Fruit fly (Drosophila melanogaster) whole organism, prepupa: ENCODE results near the gene CG17249.

Source experiments
- Blimp-1 ChIP-seq: fragments of 200-800 bp; sonication (Bioruptor generic); optimal IDR thresholded peaks from 3 replicates; lab custom pipeline; 2017; ENCODE audit warnings: missing biosample characterization, missing genetic modification characterization, mild to moderate bottlenecking, moderate library complexity, missing genetic modification reagents
- CG10631 ChIP-seq: fragments of 200-800 bp; sonication (Bioruptor generic); optimal IDR thresholded peaks from 2 replicates; lab custom pipeline; 2016; ENCODE audit warnings: missing biosample characterization, missing genetic modification characterization
- CG11294 ChIP-seq: fragments of 200-800 bp; sonication (Bioruptor generic); IDR thresholded peaks from 2 replicates; pipeline ENCODE4 v1.3.6; 2022; ENCODE audit warnings: missing biosample characterization, missing genetic modification characterization
- CG11762 ChIP-seq: fragments of 200-800 bp; sonication (Bioruptor generic); optimal IDR thresholded peaks from 3 replicates; lab custom pipeline; 2016; ENCODE audit warnings: missing biosample characterization, missing genetic modification characterization; ENCODE audit not compliant: insufficient read depth
- CG15336 ChIP-seq: fragments of 200-800 bp; sonication (Bioruptor generic); IDR thresholded peaks from 2 replicates; pipeline ENCODE4 v1.3.6; 2022; ENCODE audit warnings: missing biosample characterization, missing genetic modification characterization
- CG1621 ChIP-seq: fragments of 200-800 bp; sonication (Bioruptor generic); optimal IDR thresholded peaks from 3 replicates; lab custom pipeline; 2018; ENCODE audit warnings: missing biosample characterization, mild to moderate bottlenecking, missing genetic modification characterization
- CG16779 ChIP-seq: fragments of 200-800 bp; sonication (Bioruptor generic); optimal IDR thresholded peaks from 3 replicates; lab custom pipeline; 2017; ENCODE audit warnings: missing biosample characterization, mild to moderate bottlenecking, missing genetic modification characterization
- CG31627 ChIP-seq: fragments of 200-800 bp; sonication (Bioruptor generic); optimal IDR thresholded peaks from 3 replicates; lab custom pipeline; 2016; ENCODE audit warnings: missing biosample characterization, missing genetic modification characterization
- CG34406 ChIP-seq: fragments of 200-800 bp; sonication (Bioruptor generic); optimal IDR thresholded peaks from 3 replicates; lab custom pipeline; 2016; ENCODE audit warnings: missing biosample characterization, missing genetic modification characterization
- CG3919 ChIP-seq: fragments of 200-800 bp; sonication (Bioruptor generic); optimal IDR thresholded peaks from 3 replicates; lab custom pipeline; 2016; ENCODE audit warnings: missing biosample characterization, missing genetic modification characterization
- CG4318 ChIP-seq: fragments of 200-800 bp; sonication (Bioruptor generic); optimal IDR thresholded peaks from 3 replicates; lab custom pipeline; 2017; ENCODE audit warnings: missing biosample characterization, mild to moderate bottlenecking, missing genetic modification characterization
- CG6163 ChIP-seq: fragments of 200-800 bp; sonication (Bioruptor generic); IDR thresholded peaks from 3 replicates; pipeline ENCODE4 v1.3.6; 2022; ENCODE audit warnings: missing biosample characterization, missing genetic modification characterization
- CG6792 ChIP-seq: fragments of 200-800 bp; sonication (Bioruptor generic); optimal IDR thresholded peaks from 3 replicates; lab custom pipeline; 2016; ENCODE audit warnings: missing biosample characterization, missing genetic modification characterization
- CG6808 ChIP-seq: fragments of 200-800 bp; sonication (Bioruptor generic); optimal IDR thresholded peaks from 3 replicates; lab custom pipeline; 2017; ENCODE audit warnings: missing biosample characterization, missing genetic modification characterization, mild to moderate bottlenecking, moderate library complexity, missing genetic modification reagents
- CG8119 ChIP-seq: fragments of 200-800 bp; sonication (Bioruptor generic); IDR thresholded peaks from 3 replicates; pipeline ENCODE4 v1.3.6; 2022; ENCODE audit warnings: missing biosample characterization, missing genetic modification characterization
- CG8632 ChIP-seq: fragments of 200-800 bp; sonication (Bioruptor generic); optimal IDR thresholded peaks from 3 replicates; lab custom pipeline; 2016; ENCODE audit warnings: missing biosample characterization, missing genetic modification characterization
- Eip75B ChIP-seq: fragments of 200-800 bp; sonication (Bioruptor generic); optimal IDR thresholded peaks from 3 replicates; lab custom pipeline; 2016; ENCODE audit warnings: missing biosample characterization, missing genetic modification characterization
- Eip78C ChIP-seq: fragments of 200-800 bp; sonication (Bioruptor generic); peaks from one replicate; lab custom pipeline; 2016; ENCODE audit warnings: missing biosample characterization, missing genetic modification characterization
- Eip93F ChIP-seq: fragments of 200-800 bp; sonication (Bioruptor generic); optimal IDR thresholded peaks from 2 replicates; lab custom pipeline; 2016; ENCODE audit warnings: missing biosample characterization, mild to moderate bottlenecking, missing genetic modification characterization
- Ets21C ChIP-seq: fragments of 200-800 bp; sonication (Bioruptor generic); optimal IDR thresholded peaks from 3 replicates; lab custom pipeline; 2016; ENCODE audit warnings: missing biosample characterization, missing genetic modification characterization
- Hr38 ChIP-seq: sonication (Bioruptor generic); optimal IDR thresholded peaks from 2 replicates; lab custom pipeline; 2016; ENCODE audit warnings: missing biosample characterization, missing genetic modification characterization
- Hr39 ChIP-seq: fragments of 200-800 bp; sonication (Bioruptor generic); optimal IDR thresholded peaks from 2 replicates; lab custom pipeline; 2016; ENCODE audit warnings: missing biosample characterization, missing genetic modification characterization
- Hr4 ChIP-seq: fragments of 200-800 bp; sonication (Bioruptor generic); optimal IDR thresholded peaks from 3 replicates; lab custom pipeline; 2016; ENCODE audit warnings: missing biosample characterization, missing genetic modification characterization
- Met ChIP-seq: fragments of 200-800 bp; sonication (Bioruptor generic); optimal IDR thresholded peaks from 3 replicates; lab custom pipeline; 2016; ENCODE audit warnings: missing biosample characterization, missing genetic modification characterization
- OdsH ChIP-seq: fragments of 200-800 bp; sonication (Bioruptor generic); optimal IDR thresholded peaks from 3 replicates; lab custom pipeline; 2016; ENCODE audit warnings: missing biosample characterization, missing genetic modification characterization
- Smox ChIP-seq: fragments of 200-800 bp; sonication (Bioruptor generic); optimal IDR thresholded peaks from 3 replicates; lab custom pipeline; 2016; ENCODE audit warnings: missing biosample characterization, missing genetic modification characterization
- Sox102F ChIP-seq: fragments of 200-800 bp; sonication (Bioruptor generic); optimal IDR thresholded peaks from 2 replicates; lab custom pipeline; 2016; ENCODE audit warnings: missing biosample characterization, mild to moderate bottlenecking, missing genetic modification characterization
- Sox14 ChIP-seq: fragments of 200-800 bp; sonication (Bioruptor generic); optimal IDR thresholded peaks from 3 replicates; lab custom pipeline; 2016; ENCODE audit warnings: missing biosample characterization, missing genetic modification characterization
- Sox15 ChIP-seq: fragments of 200-800 bp; sonication (Bioruptor generic); optimal IDR thresholded peaks from 3 replicates; lab custom pipeline; 2016; ENCODE audit warnings: missing biosample characterization, missing genetic modification characterization
- achi ChIP-seq: fragments of 200-800 bp; sonication (Bioruptor generic); optimal IDR thresholded peaks from 3 replicates; lab custom pipeline; 2016; ENCODE audit warnings: missing biosample characterization, missing genetic modification characterization
- acj6 ChIP-seq: fragments of 200-800 bp; sonication (Bioruptor generic); optimal IDR thresholded peaks from 3 replicates; lab custom pipeline; 2016; ENCODE audit warnings: missing biosample characterization, missing genetic modification characterization
- cyc ChIP-seq: fragments of 200-800 bp; sonication (Bioruptor generic); optimal IDR thresholded peaks from 3 replicates; lab custom pipeline; 2016; ENCODE audit warnings: missing biosample characterization, missing genetic modification characterization
- dac ChIP-seq: fragments of 200-800 bp; sonication (Bioruptor generic); optimal IDR thresholded peaks from 2 replicates; lab custom pipeline; 2017; ENCODE audit warnings: missing biosample characterization, mild to moderate bottlenecking, missing genetic modification characterization
- dsx ChIP-seq: fragments of 200-800 bp; optimal IDR thresholded peaks from 3 replicates; lab custom pipeline; 2019; ENCODE audit warnings: missing biosample characterization, mild to moderate bottlenecking, missing genetic modification characterization, moderate library complexity; ENCODE audit not compliant: poor library complexity, severe bottlenecking
- eg ChIP-seq: fragments of 200-800 bp; sonication (Bioruptor generic); IDR thresholded peaks from 3 replicates; pipeline ENCODE4 v1.3.6; 2022; ENCODE audit warnings: missing biosample characterization, missing genetic modification characterization
- esn ChIP-seq: fragments of 200-800 bp; sonication (Bioruptor generic); optimal IDR thresholded peaks from 2 replicates; lab custom pipeline; 2016; ENCODE audit warnings: missing biosample characterization, mild to moderate bottlenecking, missing genetic modification characterization, moderate library complexity
- fd59A ChIP-seq: fragments of 200-800 bp; sonication (Bioruptor generic); optimal IDR thresholded peaks from 2 replicates; lab custom pipeline; 2017; ENCODE audit warnings: missing biosample characterization, mild to moderate bottlenecking, missing genetic modification characterization, missing genetic modification reagents
- lz ChIP-seq: fragments of 200-800 bp; sonication (Bioruptor generic); optimal IDR thresholded peaks from 3 replicates; lab custom pipeline; 2016; ENCODE audit warnings: missing biosample characterization, missing genetic modification characterization
- salr ChIP-seq, 2 experiments: fragments of 200-800 bp; sonication (Bioruptor generic); optimal IDR thresholded peaks; 3 replicates each; lab custom pipeline; 2016 to 2018; ENCODE audit warnings: missing biosample characterization in 2 of 2, missing genetic modification characterization in 2 of 2, mild to moderate bottlenecking in 1 of 2
- spab ChIP-seq: fragments of 200-800 bp; sonication (Bioruptor generic); optimal IDR thresholded peaks from 2 replicates; lab custom pipeline; 2017; ENCODE audit warnings: missing biosample characterization, mild to moderate bottlenecking, missing genetic modification characterization, missing genetic modification reagents
- topi ChIP-seq: fragments of 200-800 bp; sonication (Bioruptor generic); optimal IDR thresholded peaks from 3 replicates; lab custom pipeline; 2016; ENCODE audit warnings: missing biosample characterization, missing genetic modification characterization
- vri ChIP-seq: fragments of 200-800 bp; sonication (Bioruptor generic); optimal IDR thresholded peaks from 3 replicates; lab custom pipeline; 2016; ENCODE audit warnings: missing biosample characterization, mild to moderate bottlenecking, missing genetic modification characterization

CG17249 gene

DNA sequence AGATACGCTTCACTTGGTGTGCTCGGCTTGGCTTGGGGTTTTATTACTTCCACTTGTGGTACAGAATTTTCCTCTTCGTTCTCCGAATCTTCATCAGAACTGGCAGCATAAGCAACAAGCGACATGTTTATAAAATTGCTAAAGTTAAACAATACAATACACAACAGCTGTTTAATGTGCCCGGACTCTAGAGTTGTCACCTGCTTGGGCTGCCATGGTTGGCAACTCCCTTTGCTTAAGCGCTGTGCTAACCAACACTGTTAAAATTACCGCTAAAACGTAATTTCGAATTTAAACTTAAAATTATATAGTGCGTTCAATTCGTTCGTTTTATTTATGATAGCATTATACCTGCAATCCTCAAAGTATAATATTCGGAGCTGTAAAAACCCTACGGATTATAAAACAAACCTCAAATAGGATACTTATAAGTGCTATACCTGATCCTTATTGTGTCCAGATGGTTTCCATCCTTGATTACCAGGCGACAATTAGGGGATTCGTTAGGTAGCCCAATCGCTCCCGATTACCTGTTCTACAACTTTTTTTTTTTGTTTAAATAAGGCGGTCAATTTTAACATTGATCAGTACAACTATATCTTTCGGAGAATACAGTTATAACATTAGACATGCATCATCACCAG lies at the start of gene CG17249, which contains the start of gene Bro:
CG17249 (minus strand) TSS at position 189 of the 644 bp plus-strand sequence.
Bro (plus strand) TSS at position 594 of the 644 bp plus-strand sequence.
- TF ChIP-seq Eip78C (GFP tag; lab: Kevin White, UChicago): peak; percentile 34
- TF ChIP-seq Ets21C (GFP tag; lab: Kevin White, UChicago): no peak
- no peak for TF ChIP-seq Hr38 (GFP tag; lab: Kevin White, UChicago)
- TF ChIP-seq lz (GFP tag; lab: Kevin White, UChicago): peak; percentile 27
- no peak for TF ChIP-seq Eip93F
- TF ChIP-seq OdsH: no peak
- peak; percentile 64 for TF ChIP-seq Sox14 (GFP tag; lab: Kevin White, UChicago)
- TF ChIP-seq CG11294: no peak
- no peak for TF ChIP-seq dsx (GFP tag; lab: Kevin White, UChicago)
- TF ChIP-seq fd59A (GFP tag; lab: Kevin White, UChicago): no peak
- no peak for TF ChIP-seq dac (GFP tag; lab: Kevin White, UChicago)
- no peak for TF ChIP-seq Hr39 (GFP tag; lab: Kevin White, UChicago)
- TF ChIP-seq CG34406: no peak
- no peak for TF ChIP-seq CG4318 (GFP tag; lab: Kevin White, UChicago)
- TF ChIP-seq salr (GFP tag; optimal IDR thresholded peaks at IDR 0.05; lab: Kevin White, UChicago): no peak
- TF ChIP-seq CG15336 (GFP tag; lab: Robert Waterston, UW): no peak
- TF ChIP-seq CG3919 (GFP tag; lab: Kevin White, UChicago): peak; percentile 13
- TF ChIP-seq CG1621 (tag; lab: Kevin White, UChicago): peak; percentile 78
- no peak for TF ChIP-seq Blimp-1 (GFP tag; lab: Kevin White, UChicago)
- no peak for TF ChIP-seq Hr4
- TF ChIP-seq CG6163 (GFP tag; lab: Robert Waterston, UW): no peak
- TF ChIP-seq Smox (GFP tag; lab: Kevin White, UChicago): no peak
- peak; percentile 53 for TF ChIP-seq CG31627 (GFP tag; lab: Kevin White, UChicago)
- no peak for TF ChIP-seq CG6792
- no peak for TF ChIP-seq CG10631 (GFP tag; lab: Kevin White, UChicago)
- TF ChIP-seq topi: peak; percentile 11
- TF ChIP-seq Sox102F: no peak
- TF ChIP-seq esn (GFP tag; lab: Kevin White, UChicago): peak; percentile 29
- no peak for TF ChIP-seq CG11762 (GFP tag; lab: Kevin White, UChicago)
- TF ChIP-seq CG16779: no peak
- TF ChIP-seq spab: no peak
- no peak for TF ChIP-seq acj6 (GFP tag; lab: Kevin White, UChicago)
- TF ChIP-seq cyc (GFP tag; lab: Kevin White, UChicago): no peak
- no peak for TF ChIP-seq CG8119
- TF ChIP-seq Sox15 (GFP tag; lab: Kevin White, UChicago): no peak
- TF ChIP-seq CG6808 (GFP tag; lab: Kevin White, UChicago): no peak
- no peak for TF ChIP-seq eg
- no peak for TF ChIP-seq CG8632 (GFP tag; lab: Kevin White, UChicago)
- TF ChIP-seq Met (GFP tag; lab: Kevin White, UChicago): no peak

DNA sequence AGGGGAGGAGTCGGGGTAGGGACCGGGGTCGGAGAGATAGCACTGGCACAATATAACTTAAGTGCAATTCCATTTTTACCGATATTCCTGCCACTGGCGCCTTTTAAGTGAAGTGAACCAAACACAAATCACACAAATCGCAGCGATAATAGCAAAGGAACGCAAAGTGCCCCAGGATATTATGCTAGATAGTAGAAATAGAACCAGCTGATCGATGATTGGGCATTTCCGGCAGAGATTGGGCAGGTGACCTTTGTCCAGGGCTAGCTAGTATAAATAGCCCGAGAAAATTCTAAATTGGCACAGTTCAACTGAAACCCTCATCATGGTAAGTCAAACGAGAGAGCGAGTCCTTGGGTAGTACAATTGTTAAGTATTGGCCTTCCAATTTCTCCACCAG lies 47.1 kb upstream of the CG17249 start, which contains the start of gene CG12011:
CG12011 (plus strand) TSS at position 301 of the 400 bp plus-strand sequence.
- TF ChIP-seq achi (no peak), Eip78C (GFP tag; lab: Kevin White, UChicago) (no peak), CG34406 (no peak), CG16779 (no peak), Eip75B (GFP tag; lab: Kevin White, UChicago) (no peak), esn (GFP tag; lab: Kevin White, UChicago) (no peak), lz (GFP tag; lab: Kevin White, UChicago) (no peak), Sox14 (GFP tag; lab: Kevin White, UChicago) (no peak), CG8119 (no peak), Hr4 (no peak), vri (no peak)
